Fruit fly (Drosophila melanogaster) whole organism, embryonic: ENCODE measurements around the gene CkIIalpha-i3.
A peak's percentile ranks its signal among the peaks of the same experiment; 100 is the strongest.

ENCODE experiments used
- Atf3 ChIP-seq: fragments of 200-800 bp; sonication (Bioruptor generic); optimal IDR thresholded peaks from 3 replicates; lab custom pipeline; 2016; ENCODE audit warnings: missing biosample characterization, missing genetic modification characterization
- CG10565 ChIP-seq: fragments of 200-800 bp; sonication (Bioruptor generic); optimal IDR thresholded peaks from 3 replicates; lab custom pipeline; 2016; ENCODE audit warnings: missing biosample characterization, mild to moderate bottlenecking, missing genetic modification characterization
- CG11504 ChIP-seq: fragments of 200-800 bp; sonication (Bioruptor generic); optimal IDR thresholded peaks from 3 replicates; lab custom pipeline; 2019; ENCODE audit warnings: missing biosample characterization, mild to moderate bottlenecking, missing genetic modification characterization, moderate library complexity
- CG12942 ChIP-seq: fragments of 200-800 bp; sonication (Bioruptor generic); optimal IDR thresholded peaks from 3 replicates; lab custom pipeline; 2016; ENCODE audit warnings: missing biosample characterization, missing genetic modification characterization
- CG13123 ChIP-seq: fragments of 200-800 bp; sonication (Bioruptor generic); optimal IDR thresholded peaks from 2 replicates; lab custom pipeline; 2016; ENCODE audit warnings: missing biosample characterization, missing genetic modification characterization
- CG13894 ChIP-seq: fragments of 200-800 bp; sonication (Bioruptor generic); optimal IDR thresholded peaks from 3 replicates; lab custom pipeline; 2018; ENCODE audit warnings: missing biosample characterization, mild to moderate bottlenecking, missing genetic modification characterization, moderate library complexity
- CG17802 ChIP-seq: fragments of 200-800 bp; sonication (Bioruptor generic); optimal IDR thresholded peaks from 2 replicates; lab custom pipeline; 2018; ENCODE audit warnings: missing biosample characterization, mild to moderate bottlenecking, missing genetic modification characterization, moderate library complexity
- CG17912 ChIP-seq: fragments of 200-800 bp; sonication (Bioruptor generic); optimal IDR thresholded peaks from 2 replicates; lab custom pipeline; 2018; ENCODE audit warnings: missing biosample characterization, mild to moderate bottlenecking, missing genetic modification characterization
- CG1792 ChIP-seq: fragments of 200-800 bp; sonication (Bioruptor generic); optimal IDR thresholded peaks from 2 replicates; lab custom pipeline; 2016; ENCODE audit warnings: missing biosample characterization, missing genetic modification characterization
- CG30403 ChIP-seq: fragments of 200-800 bp; sonication (Bioruptor generic); optimal IDR thresholded peaks from 3 replicates; lab custom pipeline; 2016; ENCODE audit warnings: missing biosample characterization, missing genetic modification characterization
- CG3281 ChIP-seq: fragments of 200-800 bp; sonication (Bioruptor generic); optimal IDR thresholded peaks from 3 replicates; lab custom pipeline; 2017; ENCODE audit warnings: missing biosample characterization, mild to moderate bottlenecking, missing genetic modification characterization
- CG4360 ChIP-seq: fragments of 200-800 bp; sonication (Bioruptor generic); IDR thresholded peaks from 2 replicates; pipeline ENCODE4 v1.3.6; 2022; ENCODE audit warnings: missing biosample characterization, missing genetic modification characterization
- CG7786 ChIP-seq: fragments of 200-800 bp; sonication (Bioruptor generic); optimal IDR thresholded peaks from 2 replicates; lab custom pipeline; 2016; ENCODE audit warnings: missing biosample characterization, missing genetic modification characterization
- Camta ChIP-seq: fragments of 200-800 bp; sonication (Bioruptor generic); optimal IDR thresholded peaks from 2 replicates; lab custom pipeline; 2016; ENCODE audit warnings: missing biosample characterization, missing genetic modification characterization
- D ChIP-seq, 2 experiments: fragments of 200-800 bp in 1 of 2; fragments of >200 bp in 1 of 2; sonication (Bioruptor generic) in 1 of 2; optimal IDR thresholded peaks; 2 replicates in 1 of 2; 3 replicates in 1 of 2; lab custom pipeline; 2017; ENCODE audit warnings: mild to moderate bottlenecking in 1 of 2, missing biosample characterization in 1 of 2, missing genetic modification characterization in 1 of 2, missing genetic modification reagents in 1 of 2
- Dbx ChIP-seq: fragments of 200-800 bp; sonication (Bioruptor generic); IDR thresholded peaks from 3 replicates; pipeline ENCODE4 v1.3.6; 2022; ENCODE audit warnings: missing biosample characterization, missing genetic modification characterization
- Elba2 ChIP-seq: fragments of 200-800 bp; sonication (Bioruptor generic); optimal IDR thresholded peaks from 3 replicates; lab custom pipeline; 2016; ENCODE audit warnings: missing biosample characterization, missing genetic modification characterization
- Fer2 ChIP-seq: fragments of 200-800 bp; sonication (Bioruptor generic); optimal IDR thresholded peaks from 2 replicates; lab custom pipeline; 2018; ENCODE audit warnings: missing biosample characterization, mild to moderate bottlenecking, missing genetic modification characterization, moderate library complexity
- NFAT ChIP-seq: fragments of 200-800 bp; sonication (Bioruptor generic); IDR thresholded peaks from 2 replicates; pipeline ENCODE4 v1.3.6; 2022; ENCODE audit warnings: missing biosample characterization, missing genetic modification characterization
- NK7.1 ChIP-seq: fragments of 200-800 bp; sonication (Bioruptor generic); optimal IDR thresholded peaks from 3 replicates; lab custom pipeline; 2016; ENCODE audit warnings: missing biosample characterization, missing genetic modification characterization
- Oli ChIP-seq: fragments of 200-800 bp; sonication (Bioruptor generic); optimal IDR thresholded peaks from 2 replicates; lab custom pipeline; 2018; ENCODE audit warnings: missing biosample characterization, mild to moderate bottlenecking, missing genetic modification characterization, moderate library complexity
- Ptx1 ChIP-seq: fragments of 200-800 bp; sonication (Bioruptor generic); IDR thresholded peaks from 2 replicates; pipeline ENCODE4 v1.3.6; 2022; ENCODE audit warnings: missing biosample characterization, missing genetic modification characterization
- Sox102F ChIP-seq: fragments of 200-800 bp; sonication (Bioruptor generic); optimal IDR thresholded peaks from 2 replicates; lab custom pipeline; 2018; ENCODE audit warnings: missing biosample characterization, mild to moderate bottlenecking, missing genetic modification characterization, moderate library complexity
- Sry-δ ChIP-seq: fragments of 200-800 bp; sonication (Bioruptor generic); optimal IDR thresholded peaks from 2 replicates; lab custom pipeline; 2016; ENCODE audit warnings: missing biosample characterization, missing genetic modification characterization
- Usf ChIP-seq: fragments of 200-800 bp; sonication (Bioruptor generic); optimal IDR thresholded peaks from 2 replicates; lab custom pipeline; 2017; ENCODE audit warnings: missing genotype, missing biosample characterization, missing genetic modification characterization
- YL-1 ChIP-seq: fragments of 200-800 bp; sonication (Bioruptor generic); optimal IDR thresholded peaks from 3 replicates; lab custom pipeline; 2017; ENCODE audit warnings: missing biosample characterization, mild to moderate bottlenecking, missing genetic modification characterization
- ash1 ChIP-seq: fragments of 200-800 bp; sonication (Bioruptor generic); optimal IDR thresholded peaks from 2 replicates; lab custom pipeline; 2018; ENCODE audit warnings: missing biosample characterization, mild to moderate bottlenecking, missing genetic modification characterization
- caup ChIP-seq: fragments of 200-800 bp; sonication (Bioruptor generic); optimal IDR thresholded peaks from 3 replicates; lab custom pipeline; 2017; ENCODE audit warnings: missing biosample characterization, mild to moderate bottlenecking, missing genetic modification characterization, moderate library complexity; ENCODE audit not compliant: severe bottlenecking
- croc ChIP-seq: fragments of 200-800 bp; sonication (Bioruptor generic); conservative IDR thresholded peaks from 3 replicates; pipeline ENCODE4 v1.3.6; 2022; ENCODE audit warnings: missing biosample characterization, missing genetic modification characterization
- dm ChIP-seq: fragments of 200-800 bp; sonication (Bioruptor generic); optimal IDR thresholded peaks from 3 replicates; lab custom pipeline; 2016; ENCODE audit warnings: missing biosample characterization, missing genetic modification characterization
- fd96Cb ChIP-seq: fragments of 200-800 bp; sonication (Bioruptor generic); optimal IDR thresholded peaks from 2 replicates; lab custom pipeline; 2018; ENCODE audit warnings: missing biosample characterization, mild to moderate bottlenecking, missing genetic modification characterization, moderate library complexity
- gem ChIP-seq: fragments of 200-800 bp; sonication (Bioruptor generic); optimal IDR thresholded peaks from 2 replicates; lab custom pipeline; 2019; ENCODE audit warnings: missing biosample characterization, mild to moderate bottlenecking, missing genetic modification characterization, moderate library complexity
- grn ChIP-seq: fragments of 200-800 bp; sonication (Bioruptor generic); optimal IDR thresholded peaks from 3 replicates; lab custom pipeline; 2017; ENCODE audit warnings: missing biosample characterization, missing genetic modification characterization
- gt ChIP-seq: fragments of 200-800 bp; sonication (Bioruptor generic); IDR thresholded peaks from 2 replicates; pipeline ENCODE4 v1.3.6; 2022; ENCODE audit warnings: missing biosample characterization, missing genetic modification characterization
- hkb ChIP-seq, 2 experiments: fragments of 200-800 bp in 1 of 2; fragments of >200 bp in 1 of 2; sonication (Bioruptor generic) in 1 of 2; IDR thresholded peaks in 1 of 2; optimal IDR thresholded peaks in 1 of 2; 2 replicates each; pipeline versions ENCODE4 v1.3.6 to Lab custom; 2017 to 2022; ENCODE audit warnings: missing biosample characterization in 1 of 2, missing genetic modification characterization in 1 of 2
- kah ChIP-seq: fragments of 200-800 bp; sonication (Bioruptor generic); optimal IDR thresholded peaks from 2 replicates; lab custom pipeline; 2018; ENCODE audit warnings: missing biosample characterization, mild to moderate bottlenecking, missing genetic modification characterization
- nau ChIP-seq: fragments of 200-800 bp; sonication (Bioruptor generic); optimal IDR thresholded peaks from 3 replicates; lab custom pipeline; 2017; ENCODE audit warnings: missing biosample characterization, mild to moderate bottlenecking, missing genetic modification characterization, missing genetic modification reagents
- otp ChIP-seq: fragments of 200-800 bp; sonication (Bioruptor generic); IDR thresholded peaks from 3 replicates; pipeline ENCODE4, ENCODE4 v1.3.6; 2022; ENCODE audit warnings: missing biosample characterization, missing genetic modification characterization
- p53 ChIP-seq: fragments of 200-800 bp; sonication (Bioruptor generic); optimal IDR thresholded peaks from 2 replicates; lab custom pipeline; 2016; ENCODE audit warnings: missing biosample characterization, missing genetic modification characterization
- pan ChIP-seq, 4 experiments: fragments of >200 bp in 3 of 4; fragments of 200-800 bp in 1 of 4; sonication (Bioruptor generic) in 1 of 4; optimal IDR thresholded peaks in 3 of 4; IDR thresholded peaks in 1 of 4; 2 replicates each; pipeline versions ENCODE4 v1.3.6 to Lab custom; 2017 to 2022; ENCODE audit warnings: missing biosample characterization in 2 of 4, missing genetic modification characterization in 2 of 4, mixed read lengths in 1 of 4
- phol ChIP-seq: fragments of 200-800 bp; sonication (Bioruptor generic); optimal IDR thresholded peaks from 3 replicates; lab custom pipeline; 2018; ENCODE audit warnings: missing biosample characterization, mild to moderate bottlenecking, missing genetic modification characterization, moderate library complexity
- pum ChIP-seq: fragments of 200-800 bp; sonication (Bioruptor generic); optimal IDR thresholded peaks from 2 replicates; lab custom pipeline; 2016; ENCODE audit warnings: missing biosample characterization, missing genetic modification characterization
- run ChIP-seq: fragments of 200-800 bp; sonication (Bioruptor generic); optimal IDR thresholded peaks from 3 replicates; lab custom pipeline; 2018; ENCODE audit warnings: missing biosample characterization, mild to moderate bottlenecking, missing genetic modification characterization
- tll ChIP-seq, 2 experiments: fragments of 200-800 bp in 1 of 2; fragments of >200 bp in 1 of 2; sonication (Bioruptor generic) in 1 of 2; optimal IDR thresholded peaks; 2 replicates each; lab custom pipeline; 2017 to 2019; ENCODE audit warnings: missing biosample characterization in 2 of 2, missing genetic modification characterization in 2 of 2, mild to moderate bottlenecking in 1 of 2, moderate library complexity in 1 of 2
- tup ChIP-seq: fragments of 200-800 bp; sonication (Bioruptor generic); optimal IDR thresholded peaks from 2 replicates; lab custom pipeline; 2016; ENCODE audit warnings: missing biosample characterization, mild to moderate bottlenecking, missing genetic modification characterization, moderate library complexity
- unpg ChIP-seq: fragments of 200-800 bp; sonication (Bioruptor generic); optimal IDR thresholded peaks from 3 replicates; lab custom pipeline; 2018; ENCODE audit warnings: missing biosample characterization, mild to moderate bottlenecking, missing genetic modification characterization, moderate library complexity
- vvl ChIP-seq: fragments of 200-800 bp; sonication (Bioruptor generic); IDR thresholded peaks from 2 replicates; pipeline ENCODE4 v1.3.6; 2022; ENCODE audit warnings: missing biosample characterization, missing genetic modification characterization

The CkIIalpha-i3 gene

DNA sequence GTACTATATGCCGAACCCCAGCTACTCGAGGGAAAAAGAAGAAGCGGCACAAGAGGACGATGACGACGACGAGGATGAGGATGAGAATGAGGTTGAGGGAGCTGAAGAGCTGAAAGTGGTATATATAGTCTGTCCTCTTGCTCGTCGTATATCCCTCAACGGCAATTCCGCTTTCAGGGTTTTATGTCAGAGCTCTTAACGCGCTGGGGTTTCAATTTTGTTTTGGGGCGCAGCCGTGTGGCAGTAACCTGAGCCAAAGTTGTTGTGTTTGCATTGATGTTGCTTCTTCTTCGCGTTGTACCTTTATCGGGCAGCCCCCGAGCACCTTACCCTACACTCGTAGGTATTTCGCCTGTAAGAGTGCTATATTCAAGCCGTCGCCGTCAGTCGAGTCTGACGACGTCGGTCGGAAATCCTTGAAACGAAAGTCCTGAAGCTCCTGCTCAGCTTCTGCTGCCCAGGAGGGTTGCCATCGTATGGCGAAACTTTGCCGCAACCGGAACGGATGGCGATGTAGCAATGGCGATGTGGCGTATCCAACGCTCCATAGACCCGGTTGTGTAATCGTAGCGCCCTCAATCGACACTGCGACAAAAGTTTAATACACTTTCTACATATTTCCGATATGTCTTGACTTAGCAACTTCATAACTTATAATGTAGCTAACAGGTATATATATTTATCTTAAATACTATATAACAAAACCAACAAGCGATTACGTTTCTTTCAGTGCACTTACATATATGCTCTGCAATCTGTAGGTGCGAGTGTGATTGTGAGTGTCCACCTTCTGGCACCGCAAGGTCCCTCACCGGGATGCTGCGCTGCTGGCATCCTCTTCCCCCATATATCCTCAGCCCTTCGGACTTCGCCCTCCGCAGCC lies 5.5 kb downstream of the CkIIalpha-i3 start (continued):
- TF ChIP-seq Oli (tag; lab: Kevin White, UChicago) (no peak), pan (optimal IDR thresholded peaks at IDR 0.05; lab: Kevin White, UChicago) (no peak), pan (GFP tag; optimal IDR thresholded peaks at IDR 0.05 in 1 of 2, IDR thresholded peaks at IDR 0.05 in 1 of 2) (peak in 1 of 2 experiments; percentile 62), unpg (GFP tag; lab: Kevin White, UChicago) (peak; percentile 36), YL-1 (GFP tag; lab: Kevin White, UChicago) (no peak), p53 (GFP tag; lab: Kevin White, UChicago) (no peak), CG11504 (tag; lab: Kevin White, UChicago) (peak; percentile 44), phol (tag; lab: Kevin White, UChicago) (peak; percentile 37), CG13123 (GFP tag; lab: Kevin White, UChicago) (no peak), caup (GFP tag; lab: Kevin White, UChicago) (peak; percentile 24), Elba2 (no peak), run (no peak), nau (no peak), CG17802 (tag; lab: Kevin White, UChicago) (no peak), Fer2 (tag; lab: Kevin White, UChicago) (no peak), CG3281 (no peak), vvl (GFP tag; lab: Robert Waterston, UW) (peak; percentile 64; the same call in 1 of the 2 replicates), Usf (GFP tag; lab: Kevin White, UChicago) (no peak), CG12942 (no peak), gem (tag; lab: Kevin White, UChicago) (peak; percentile 53), tll (GFP tag; optimal IDR thresholded peaks at IDR 0.05; lab: Kevin White, UChicago) (no peak), Dbx (GFP tag; lab: Robert Waterston, UW) (no peak), CG1792 (GFP tag; lab: Kevin White, UChicago) (no peak), D (optimal IDR thresholded peaks at IDR 0.05; lab: Kevin White, UChicago) (no peak), D (GFP tag; optimal IDR thresholded peaks at IDR 0.05; lab: Kevin White, UChicago) (no peak), fd96Cb (tag; lab: Kevin White, UChicago) (peak; percentile 28), CG17912 (GFP tag; lab: Kevin White, UChicago) (no peak), NFAT (no peak), croc (GFP tag; lab: Robert Waterston, UW) (no peak), grn (GFP tag; lab: Kevin White, UChicago) (no peak), CG7786 (no peak), CG13894 (peak; percentile 99), dm (GFP tag; lab: Kevin White, UChicago) (no peak), Sry-δ (no peak), Camta (GFP tag; lab: Kevin White, UChicago) (no peak), CG30403 (no peak), otp (GFP tag; lab: Robert Waterston, UW) (peak; percentile 59; the same call in 1 of the 3 replicates), CG10565 (GFP tag; lab: Kevin White, UChicago) (no peak), CG4360 (GFP tag; lab: Robert Waterston, UW) (no peak), pum (GFP tag; lab: Kevin White, UChicago) (no peak), Sox102F (GFP tag; lab: Kevin White, UChicago) (peak; percentile 56), kah (GFP tag; lab: Kevin White, UChicago) (no peak), hkb (optimal IDR thresholded peaks at IDR 0.05; lab: Kevin White, UChicago) (no peak), hkb (GFP tag; IDR thresholded peaks at IDR 0.05; lab: Robert Waterston, UW) (peak; percentile 67; the same call in 1 of the 2 replicates), gt (GFP tag; lab: Robert Waterston, UW) (no peak), Atf3 (GFP tag; lab: Kevin White, UChicago) (no peak), Ptx1 (GFP tag; lab: Robert Waterston, UW) (peak; percentile 60), tup (no peak), ash1 (GFP tag; lab: Kevin White, UChicago) (no peak), NK7.1 (GFP tag; lab: Kevin White, UChicago) (no peak)
